Worm (Caenorhabditis elegans) whole organism, young adult: ENCODE results near the gene Y102A5C.27.

ENCODE experiments used
- F23B12.7 ChIP-seq: sonication (generic microtip); optimal IDR thresholded peaks from 2 replicates; lab custom pipeline; 2017; ENCODE audit warnings: missing genetic modification characterization, mild to moderate bottlenecking, missing compliant biosample characterization, antibody characterized with exemption, moderate library complexity; ENCODE audit not compliant: insufficient read depth
- F37B4.10 ChIP-seq: fragments of 200-800 bp; sonication (Bioruptor generic); IDR thresholded peaks from 2 replicates; pipeline ENCODE4 v1.3.6; 2022; ENCODE audit warnings: missing genetic modification characterization, missing compliant biosample characterization
- F52B5.7 ChIP-seq: sonication (generic microtip); optimal IDR thresholded peaks from 2 replicates; lab custom pipeline; 2016; ENCODE audit warnings: mild to moderate bottlenecking, missing genetic modification characterization, missing compliant biosample characterization
- F57A8.1 ChIP-seq: fragments of 200-800 bp; sonication (Bioruptor generic); optimal IDR thresholded peaks from 2 replicates; lab custom pipeline; 2018; ENCODE audit warnings: mild to moderate bottlenecking, missing genetic modification characterization, moderate library complexity, missing compliant biosample characterization
- K12H6.12 ChIP-seq: fragments of 200-800 bp; sonication (Bioruptor generic); optimal IDR thresholded peaks from 2 replicates; lab custom pipeline; 2018; ENCODE audit warnings: mild to moderate bottlenecking, missing genetic modification characterization, missing compliant biosample characterization
- T07F8.4 ChIP-seq: sonication (generic microtip); optimal IDR thresholded peaks from 2 replicates; lab custom pipeline; 2016; ENCODE audit warnings: mild to moderate bottlenecking, missing genetic modification characterization, moderate library complexity, missing compliant biosample characterization
- Y56A3A.18 ChIP-seq: fragments of 200-800 bp; sonication (Bioruptor generic); IDR thresholded peaks from 2 replicates; pipeline ENCODE4 v1.3.6; 2022; ENCODE audit warnings: missing genetic modification reagents, missing genetic modification characterization, missing compliant biosample characterization
- Y95B8A.8 ChIP-seq: fragments of 200-800 bp; sonication (Bioruptor generic); IDR thresholded peaks from 2 replicates; pipeline ENCODE4 v1.3.6; 2022; ENCODE audit warnings: missing genetic modification reagents, missing genetic modification characterization, missing compliant biosample characterization
- aptf-2 ChIP-seq: fragments of 200-800 bp; sonication (Bioruptor generic); conservative IDR thresholded peaks from 2 replicates; pipeline ENCODE4 v1.3.6; 2022; ENCODE audit warnings: missing genetic modification reagents, missing genetic modification characterization, missing compliant biosample characterization
- attf-3 ChIP-seq: fragments of 200-800 bp; sonication (Bioruptor generic); conservative IDR thresholded peaks from 2 replicates; pipeline ENCODE4 v1.3.6; 2022; ENCODE audit warnings: missing genetic modification reagents, missing genetic modification characterization, missing compliant biosample characterization
- bed-1 ChIP-seq: fragments of 200-800 bp; sonication (Bioruptor generic); IDR thresholded peaks from 2 replicates; pipeline ENCODE4 v1.3.6; 2022; ENCODE audit warnings: missing genetic modification reagents, missing genetic modification characterization, missing compliant biosample characterization
- ccch-3 ChIP-seq: fragments of 200-800 bp; sonication (Bioruptor generic); optimal IDR thresholded peaks from 2 replicates; lab custom pipeline; 2018; ENCODE audit warnings: mild to moderate bottlenecking, missing genetic modification characterization, missing compliant biosample characterization
- ceh-100 ChIP-seq: fragments of 200-800 bp; sonication (Bioruptor generic); IDR thresholded peaks from 2 replicates; pipeline ENCODE4 v1.3.6; 2022; ENCODE audit warnings: missing genetic modification reagents, missing genetic modification characterization, missing compliant biosample characterization
- ceh-27 ChIP-seq: fragments of 200-800 bp; sonication (Bioruptor generic); optimal IDR thresholded peaks from 2 replicates; lab custom pipeline; 2018; ENCODE audit warnings: mild to moderate bottlenecking, missing genetic modification characterization, moderate library complexity, missing compliant biosample characterization
- ceh-40 ChIP-seq: fragments of 200-800 bp; sonication (Bioruptor generic); IDR thresholded peaks from 2 replicates; pipeline ENCODE4 v1.3.6; 2022; ENCODE audit warnings: missing genetic modification characterization, missing compliant biosample characterization
- ceh-58 ChIP-seq: fragments of 200-800 bp; sonication (Bioruptor generic); IDR thresholded peaks from 2 replicates; pipeline ENCODE4 v1.3.6; 2022; ENCODE audit warnings: missing genetic modification characterization, missing compliant biosample characterization
- ceh-79 ChIP-seq: sonication (generic microtip); optimal IDR thresholded peaks from 2 replicates; lab custom pipeline; 2017; ENCODE audit warnings: mild to moderate bottlenecking, missing genetic modification characterization, missing compliant biosample characterization
- ceh-91 ChIP-seq: fragments of 200-800 bp; sonication (Bioruptor generic); IDR thresholded peaks from 2 replicates; pipeline ENCODE4 v1.3.6; 2022; ENCODE audit warnings: missing genetic modification reagents, missing genetic modification characterization, missing compliant biosample characterization
- chd-7 ChIP-seq: sonication (generic microtip); optimal IDR thresholded peaks from 2 replicates; lab custom pipeline; 2016; ENCODE audit warnings: mild to moderate bottlenecking, missing genetic modification characterization, moderate library complexity, missing compliant biosample characterization
- dpl-1 ChIP-seq: fragments of 150-350 bp; optimal IDR thresholded peaks from 2 replicates; lab custom pipeline; 2014; ENCODE audit warnings: missing biosample characterization, missing genetic modification reagents, missing genetic modification characterization
- egrh-3 ChIP-seq: fragments of 200-800 bp; sonication (Bioruptor generic); IDR thresholded peaks from 2 replicates; pipeline ENCODE4 v1.3.6; 2022; ENCODE audit warnings: missing genetic modification reagents, missing genetic modification characterization, missing compliant biosample characterization
- ekl-4 ChIP-seq: fragments of 200-800 bp; sonication (Bioruptor generic); IDR thresholded peaks from 2 replicates; pipeline ENCODE4 v1.3.6; 2022; ENCODE audit warnings: missing genetic modification reagents, missing genetic modification characterization, missing compliant biosample characterization
- gei-17 ChIP-seq: fragments of 200-800 bp; sonication (Bioruptor generic); optimal IDR thresholded peaks from 2 replicates; lab custom pipeline; 2018; ENCODE audit warnings: mild to moderate bottlenecking, missing genetic modification characterization, missing compliant biosample characterization
- hlh-12 ChIP-seq: sonication (generic microtip); optimal IDR thresholded peaks from 2 replicates; lab custom pipeline; 2016; ENCODE audit warnings: missing genetic modification characterization, missing compliant biosample characterization
- let-607 ChIP-seq, 2 experiments: fragments of 200-800 bp in 1 of 2; sonication (Bioruptor generic) in 1 of 2; sonication (generic microtip) in 1 of 2; optimal IDR thresholded peaks; 2 replicates each; lab custom pipeline; 2016 to 2018; ENCODE audit warnings: mild to moderate bottlenecking in 2 of 2, missing compliant biosample characterization in 2 of 2, missing genetic modification characterization in 2 of 2, moderate library complexity in 2 of 2, missing genotype in 1 of 2
- lsy-27 ChIP-seq: sonication (generic microtip); optimal IDR thresholded peaks from 2 replicates; lab custom pipeline; 2017; ENCODE audit warnings: missing genetic modification characterization, mild to moderate bottlenecking, missing compliant biosample characterization, antibody characterized with exemption, missing genotype, borderline replicate concordance; ENCODE audit not compliant: insufficient read depth
- madf-8 ChIP-seq: fragments of 200-800 bp; sonication (Bioruptor generic); conservative IDR thresholded peaks from 2 replicates; pipeline ENCODE4 v1.3.6; 2022; ENCODE audit warnings: missing genetic modification reagents, missing genetic modification characterization, missing compliant biosample characterization
- mes-4 ChIP-seq: sonication (generic microtip); optimal IDR thresholded peaks from 2 replicates; lab custom pipeline; 2016; ENCODE audit warnings: missing genotype, missing genetic modification characterization, missing compliant biosample characterization
- mxl-1 ChIP-seq: sonication (generic microtip); optimal IDR thresholded peaks from 2 replicates; lab custom pipeline; 2016; ENCODE audit warnings: missing genetic modification characterization, missing compliant biosample characterization
- nhr-179 ChIP-seq: sonication (generic microtip); optimal IDR thresholded peaks from 2 replicates; lab custom pipeline; 2016; ENCODE audit warnings: mild to moderate bottlenecking, missing genetic modification characterization, missing compliant biosample characterization
- nhr-90 ChIP-seq: sonication (generic microtip); optimal IDR thresholded peaks from 2 replicates; lab custom pipeline; 2016; ENCODE audit warnings: missing genotype, mild to moderate bottlenecking, missing genetic modification characterization, missing compliant biosample characterization
- repo-1 ChIP-seq: sonication (generic microtip); optimal IDR thresholded peaks from 2 replicates; lab custom pipeline; 2017; ENCODE audit warnings: mild to moderate bottlenecking, missing genetic modification characterization, missing compliant biosample characterization
- snpc-1.1 ChIP-seq: sonication (generic microtip); optimal IDR thresholded peaks from 2 replicates; lab custom pipeline; 2017; ENCODE audit warnings: missing genetic modification characterization, mild to moderate bottlenecking, missing compliant biosample characterization, antibody characterized with exemption, moderate library complexity, missing genotype, missing genetic modification reagents; ENCODE audit not compliant: insufficient read depth
- snpc-1.3 ChIP-seq: sonication (generic microtip); optimal IDR thresholded peaks from 2 replicates; lab custom pipeline; 2017; ENCODE audit warnings: missing genetic modification characterization, mild to moderate bottlenecking, missing compliant biosample characterization, antibody characterized with exemption, moderate library complexity, missing genotype, missing genetic modification reagents; ENCODE audit not compliant: insufficient read depth
- sptf-2 ChIP-seq: fragments of 200-800 bp; sonication (Bioruptor generic); optimal IDR thresholded peaks from 2 replicates; lab custom pipeline; 2018; ENCODE audit warnings: mild to moderate bottlenecking, missing genetic modification characterization, missing compliant biosample characterization
- ztf-18 ChIP-seq: sonication (generic microtip); optimal IDR thresholded peaks from 2 replicates; lab custom pipeline; 2016; ENCODE audit warnings: missing genotype, mild to moderate bottlenecking, missing genetic modification characterization, missing compliant biosample characterization
- ztf-25 ChIP-seq: fragments of 200-800 bp; sonication (Bioruptor generic); IDR thresholded peaks from 2 replicates; pipeline ENCODE4 v1.3.6; 2022; ENCODE audit warnings: missing genetic modification reagents, missing genetic modification characterization, missing compliant biosample characterization

Y102A5C.27 gene

ce11 chrV:16988614-16989013, at the start of gene Y102A5C.27:
Gene Y102A5C.27, minus strand, starts transcription at chrV:16988714.
- TF ChIP-seq T07F8.4 (tag; lab: Kevin White, UChicago) (no peak), mes-4 (no peak), F52B5.7 (tag; lab: Kevin White, UChicago) (no peak), dpl-1 (GFP tag; lab: Kevin White, UChicago) (no peak), ekl-4 (GFP tag; lab: Robert Waterston, UW) (no peak), sptf-2 (GFP tag; lab: Kevin White, UChicago) (no peak), mxl-1 (tag; lab: Kevin White, UChicago) (no peak), aptf-2 (no peak), ceh-91 (GFP tag; lab: Robert Waterston, UW) (no peak), Y95B8A.8 (GFP tag; lab: Robert Waterston, UW) (no peak), ceh-100 (GFP tag; lab: Robert Waterston, UW) (no peak), ztf-18 (tag; lab: Kevin White, UChicago) (no peak), let-607 (tag; optimal IDR thresholded peaks at IDR 0.05; lab: Kevin White, UChicago) (no peak), repo-1 (tag; lab: Kevin White, UChicago) (no peak), madf-8 (GFP tag; lab: Robert Waterston, UW) (no peak), snpc-1.1 (tag; lab: Kevin White, UChicago) (no peak), K12H6.12 (tag; lab: Kevin White, UChicago) (no peak), F57A8.1 (GFP tag; lab: Kevin White, UChicago) (no peak), ceh-79 (tag; lab: Kevin White, UChicago) (no peak), F37B4.10 (GFP tag; lab: Robert Waterston, UW) (no peak)

- TF ChIP-seq ceh-58 (GFP tag; lab: Robert Waterston, UW) (no peak), hlh-12 (tag; lab: Kevin White, UChicago) (no peak)
Observed at ce11 chrV:17035850-17036249, 47.3 kb upstream of the Y102A5C.27 start, which contains the start of gene srz-94. Gene srz-94, minus strand, starts transcription at chrV:17035950.

ce11 chrV:17030430-17030829, 41.9 kb upstream of the Y102A5C.27 start:
- TF ChIP-seq ceh-40 (GFP tag; lab: Robert Waterston, UW) (no peak), gei-17 (no peak), chd-7 (tag; lab: Kevin White, UChicago) (no peak), F23B12.7 (no peak), snpc-1.3 (no peak), mxl-1 (tag; lab: Kevin White, UChicago) (no peak), ztf-25 (GFP tag; lab: Robert Waterston, UW) (no peak), lsy-27 (tag; lab: Kevin White, UChicago) (no peak), nhr-179 (tag; lab: Kevin White, UChicago) (no peak), egrh-3 (GFP tag; lab: Robert Waterston, UW) (no peak), Y95B8A.8 (GFP tag; lab: Robert Waterston, UW) (no peak), madf-8 (GFP tag; lab: Robert Waterston, UW) (no peak), ceh-58 (GFP tag; lab: Robert Waterston, UW) (no peak), bed-1 (no peak), ceh-27 (no peak), ccch-3 (GFP tag; lab: Kevin White, UChicago) (no peak), nhr-90 (tag; lab: Kevin White, UChicago) (no peak), attf-3 (GFP tag; lab: Robert Waterston, UW) (no peak), Y56A3A.18 (GFP tag; lab: Robert Waterston, UW) (no peak)
- TF ChIP-seq, all 124 proteins: peak for 0
